Fruit fly (Drosophila melanogaster): ENCODE measurements around the gene Jon65Aii.

- no peak for TF ChIP-seq h (optimal IDR thresholded peaks at IDR 0.05)
- no peak for TF ChIP-seq ttk (optimal IDR thresholded peaks at IDR 0.05)
- no peak for TF ChIP-seq Sin3A (optimal IDR thresholded peaks at IDR 0.05)
- no peak for TF ChIP-seq psq (optimal IDR thresholded peaks at IDR 0.05)
- TF ChIP-seq insv (optimal IDR thresholded peaks at IDR 0.05), result no peak
These were observed 18.0 kb downstream of the Jon65Aii start for dm6 chr3L:6070119-6070518.
